Worm (Caenorhabditis elegans): Measurements from ENCODE around the gene vha-18.

vha-18 gene

DNA sequence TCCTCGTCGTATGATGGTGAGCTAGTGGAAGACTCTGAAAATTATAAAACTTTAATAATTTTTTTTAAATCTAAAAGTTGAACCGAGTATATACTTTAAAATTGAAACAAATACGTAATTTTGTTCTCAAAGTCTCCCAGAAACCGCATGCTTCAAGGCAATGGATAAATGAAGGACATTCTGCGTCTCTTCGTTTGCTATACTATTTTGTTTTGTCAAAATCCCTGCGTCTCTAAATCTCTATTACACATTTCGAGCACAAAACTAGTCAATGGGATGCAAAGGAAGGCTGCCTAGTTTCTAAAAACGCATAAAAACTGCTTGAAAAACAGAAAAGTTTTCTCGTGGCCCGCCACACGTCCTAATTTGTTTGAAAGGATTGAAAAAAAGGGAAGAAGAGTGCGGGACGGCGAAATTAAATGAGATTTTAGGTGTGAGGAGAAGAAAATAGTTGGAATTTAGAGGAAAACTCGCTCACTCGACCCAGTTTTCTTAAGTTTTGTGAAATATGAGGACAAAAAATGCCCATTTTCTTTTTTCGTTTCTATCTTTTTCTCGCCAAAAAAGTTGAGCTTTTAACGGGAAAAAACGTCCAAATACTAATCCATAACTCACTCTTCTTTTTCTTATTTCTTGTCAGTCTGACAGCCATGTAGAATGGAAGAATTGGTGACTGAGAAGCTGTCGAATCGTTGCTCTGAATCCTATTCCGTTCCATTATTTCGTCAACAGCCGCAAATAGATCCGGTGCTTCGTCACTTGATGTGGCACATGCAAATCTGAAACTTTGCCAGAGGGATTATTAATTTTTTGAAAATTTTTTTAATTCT, 15.5 kb upstream of the vha-18 start (continued):
- TF ChIP-seq mep-1 (tag; optimal IDR thresholded peaks at IDR 0.05) (peak; percentile 53), nhr-85 (tag) (peak; percentile 53), ztf-4 (tag; optimal IDR thresholded peaks at IDR 0.05) (no peak), nhr-71 (tag; optimal IDR thresholded peaks at IDR 0.05) (peak; percentile 66), pag-3 (tag; optimal IDR thresholded peaks at IDR 0.05; ENCODE audit: borderline replicate concordance, insufficient read depth) (no peak), ceh-82 (tag; optimal IDR thresholded peaks at IDR 0.05) (peak in 2 of 3 experiments; percentile 12 to 34), hlh-17 (GFP tag; optimal IDR thresholded peaks at IDR 0.05; ENCODE audit: borderline replicate concordance) (no peak), fkh-8 (tag; optimal IDR thresholded peaks at IDR 0.05) (no peak), lir-3 (tag; optimal IDR thresholded peaks at IDR 0.05; ENCODE audit: poor library complexity) (no peak), elt-3 (tag; optimal IDR thresholded peaks at IDR 0.05) (no peak), lsy-2 (tag; optimal IDR thresholded peaks at IDR 0.05) (peak; percentile 6 to 24), hlh-4 (tag; optimal IDR thresholded peaks at IDR 0.05) (no peak), swsn-7 (tag; optimal IDR thresholded peaks at IDR 0.05) (peak; percentile 40), nhr-76 (tag; optimal IDR thresholded peaks at IDR 0.05) (no peak)

DNA sequence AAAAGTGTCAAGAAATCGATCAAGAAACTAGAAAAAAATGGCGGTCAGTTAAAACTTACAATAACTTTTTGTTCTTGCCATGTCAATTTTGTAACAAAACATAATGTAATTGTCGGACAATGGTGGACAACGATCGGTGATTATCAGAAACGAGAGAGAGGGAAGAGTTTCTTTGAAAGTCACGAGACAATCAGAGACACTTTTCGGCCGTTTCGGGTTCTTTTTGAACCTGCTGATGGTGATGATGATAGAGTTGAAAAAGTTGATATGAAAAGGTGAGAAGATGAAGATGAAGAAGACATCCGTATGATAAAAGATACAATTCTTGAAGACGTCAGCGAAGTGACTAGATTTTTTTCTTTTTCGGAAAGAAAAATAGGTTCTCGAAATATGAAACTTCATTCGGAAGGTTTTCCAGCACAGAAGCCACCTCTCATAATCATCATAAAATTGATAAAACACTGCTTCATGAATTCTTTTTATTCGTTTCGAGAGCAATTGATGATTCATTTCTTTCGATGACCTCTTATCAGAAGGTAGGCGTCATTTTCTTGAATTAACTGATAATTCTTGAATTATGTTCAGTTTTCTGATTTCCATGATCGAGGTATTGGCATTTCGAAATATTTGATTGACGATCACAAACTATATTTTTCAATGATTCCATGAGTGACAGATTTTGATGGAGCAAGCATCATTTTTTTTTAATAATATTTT, 13.6 kb upstream of the vha-18 start:
- no peak for TF ChIP-seq pax-3 (tag; optimal IDR thresholded peaks at IDR 0.05)
- TF ChIP-seq unc-98 (GFP tag; IDR thresholded peaks at IDR 0.05): no peak
- no peak for TF ChIP-seq ceh-82 (tag; optimal IDR thresholded peaks at IDR 0.05)
- peak in 2 of 6 experiments; percentile 27 to 88 for TF ChIP-seq elt-3 (tag; optimal IDR thresholded peaks at IDR 0.05)
- peak in 1 of 2 experiments; percentile 27 for TF ChIP-seq lin-35 (GFP tag; optimal IDR thresholded peaks at IDR 0.05)
- TF ChIP-seq unc-130 (tag; optimal IDR thresholded peaks at IDR 0.05): peak; percentile 19
- TF ChIP-seq hlh-17 (GFP tag; optimal IDR thresholded peaks at IDR 0.05; ENCODE audit: borderline replicate concordance): no peak
- no peak for TF ChIP-seq nhr-11 (tag; optimal IDR thresholded peaks at IDR 0.05)
- no peak for TF ChIP-seq ceh-90 (tag; optimal IDR thresholded peaks at IDR 0.05)
- no peak for TF ChIP-seq unc-62 (GFP tag; optimal IDR thresholded peaks at IDR 0.05)
- TF ChIP-seq fkh-10 (GFP tag; optimal IDR thresholded peaks at IDR 0.05): no peak
- TF ChIP-seq elt-2 (tag; optimal IDR thresholded peaks at IDR 0.05): peak; percentile 51
- TF ChIP-seq pqm-1 (tag; optimal IDR thresholded peaks at IDR 0.05): no peak
- no peak for TF ChIP-seq jun-1 (tag; optimal IDR thresholded peaks at IDR 0.05)
- TF ChIP-seq aly-2 (tag; optimal IDR thresholded peaks at IDR 0.05): no peak
- no peak for TF ChIP-seq hlh-4 (tag; optimal IDR thresholded peaks at IDR 0.05)
- TF ChIP-seq hpl-2 (GFP tag; optimal IDR thresholded peaks at IDR 0.05): no peak
- TF ChIP-seq vab-15 (tag; optimal IDR thresholded peaks at IDR 0.05): no peak
- no peak for TF ChIP-seq xbp-1 (tag; optimal IDR thresholded peaks at IDR 0.05)
- TF ChIP-seq nhr-20 (tag; optimal IDR thresholded peaks at IDR 0.05): peak; percentile 73
- TF ChIP-seq snu-23 (GFP tag; optimal IDR thresholded peaks at IDR 0.05): peak; percentile 26
- TF ChIP-seq lin-39 (tag; optimal IDR thresholded peaks at IDR 0.05): no peak
- no peak for TF ChIP-seq zag-1 (tag; optimal IDR thresholded peaks at IDR 0.05)
- TF ChIP-seq C04F5.9 (tag; optimal IDR thresholded peaks at IDR 0.05): no peak
- TF ChIP-seq nhr-47 (tag; optimal IDR thresholded peaks at IDR 0.05): no peak
- no peak for TF ChIP-seq mab-9 (GFP tag; IDR thresholded peaks at IDR 0.05)
- no peak for TF ChIP-seq nhr-77 (tag; optimal IDR thresholded peaks at IDR 0.05)
- peak; percentile 73 for TF ChIP-seq blmp-1 (tag; optimal IDR thresholded peaks at IDR 0.05)
- TF ChIP-seq mef-2 (tag; optimal IDR thresholded peaks at IDR 0.05): no peak
- no peak for TF ChIP-seq ces-1 (GFP tag; optimal IDR thresholded peaks at IDR 0.05)
- TF ChIP-seq ceh-63 (GFP tag; optimal IDR thresholded peaks at IDR 0.05): no peak
- no peak for TF ChIP-seq lin-13 (GFP tag; optimal IDR thresholded peaks at IDR 0.05)
- peak in 1 of 2 experiments; percentile 4 for TF ChIP-seq mdl-1 (tag; optimal IDR thresholded peaks at IDR 0.05)
- no peak for TF ChIP-seq rnt-1 (tag; optimal IDR thresholded peaks at IDR 0.05)
- peak; percentile 47 for TF ChIP-seq lin-14 (GFP tag; optimal IDR thresholded peaks at IDR 0.05)
- TF ChIP-seq egl-13 (tag; optimal IDR thresholded peaks at IDR 0.05): no peak
- TF ChIP-seq fkh-8 (tag; optimal IDR thresholded peaks at IDR 0.05): no peak
- no peak for TF ChIP-seq ztf-11 (tag; optimal IDR thresholded peaks at IDR 0.05)

Data from whole organism, L1 larva.